Fruit fly (Drosophila melanogaster): ENCODE measurements around the gene CG46306.

The CG46306 gene

dm6 chrX:16833097-16833496 lies 2.2 kb downstream of the CG46306 start (continued):
- TF ChIP-seq vnd (GFP tag; IDR thresholded peaks at IDR 0.05; ENCODE audit: partially characterized antibody) (no peak), NC2β (GFP tag; optimal IDR thresholded peaks at IDR 0.05) (peak; percentile 51), nerfin-1 (tag; optimal IDR thresholded peaks at IDR 0.05) (peak; percentile 62), CG32767 (GFP tag; IDR thresholded peaks at IDR 0.05) (0 out of 2 replicates have a peak, but pooled peaks have one; percentile 41), ato (GFP tag; IDR thresholded peaks at IDR 0.05; ENCODE audit: partially characterized antibody) (no peak), crp (GFP tag; optimal IDR thresholded peaks at IDR 0.05) (peak in 1 of 2 experiments; percentile 13), CG12391 (tag; optimal IDR thresholded peaks at IDR 0.05) (peak; percentile 76), Bgb (GFP tag; IDR thresholded peaks at IDR 0.05; ENCODE audit: partially characterized antibody) (no peak), corto (GFP tag; optimal IDR thresholded peaks at IDR 0.05) (no peak), CG15269 (tag; optimal IDR thresholded peaks at IDR 0.05) (peak; percentile 79), CG4282 (GFP tag; optimal IDR thresholded peaks at IDR 0.05) (no peak), CG6791 (GFP tag; IDR thresholded peaks at IDR 0.05; ENCODE audit: partially characterized antibody) (no peak), CG7556 (GFP tag; optimal IDR thresholded peaks at IDR 0.05) (peak; percentile 61), Abd-B (GFP tag; optimal IDR thresholded peaks at IDR 0.05) (peak; percentile 57), grn (GFP tag; optimal IDR thresholded peaks at IDR 0.05) (no peak), zen2 (GFP tag; IDR thresholded peaks at IDR 0.05; ENCODE audit: partially characterized antibody) (no peak), Dad (GFP tag; optimal IDR thresholded peaks at IDR 0.05) (peak; percentile 35), CG2712 (tag; optimal IDR thresholded peaks at IDR 0.05) (peak; percentile 80), insv (GFP tag; optimal IDR thresholded peaks at IDR 0.05) (no peak), Asciz (GFP tag; optimal IDR thresholded peaks at IDR 0.05) (peak; percentile 74), CG8089 (GFP tag; optimal IDR thresholded peaks at IDR 0.05) (peak; percentile 26), lilli (GFP tag; optimal IDR thresholded peaks at IDR 0.05) (peak; percentile 60), CG16779 (GFP tag; IDR thresholded peaks at IDR 0.05) (no peak), CG18619 (GFP tag; optimal IDR thresholded peaks at IDR 0.05) (peak; percentile 50), Bteb2 (GFP tag; optimal IDR thresholded peaks at IDR 0.05) (peak; percentile 40), CG12299 (tag; optimal IDR thresholded peaks at IDR 0.05) (peak; percentile 36), YL-1 (GFP tag; optimal IDR thresholded peaks at IDR 0.05) (no peak), Dek (tag; optimal IDR thresholded peaks at IDR 0.05) (peak; percentile 27), Deaf1 (tag; optimal IDR thresholded peaks at IDR 0.05) (peak; percentile 28), CG17912 (GFP tag; optimal IDR thresholded peaks at IDR 0.05) (peak; percentile 40), CG14014 (GFP tag; IDR thresholded peaks at IDR 0.05) (peak; percentile 72; the same call in 1 of the 2 replicates), H15 (GFP tag; IDR thresholded peaks at IDR 0.05) (peak; percentile 65), CG14965 (GFP tag; optimal IDR thresholded peaks at IDR 0.05; ENCODE audit: borderline replicate concordance) (peak; percentile 53), CG9437 (GFP tag; optimal IDR thresholded peaks at IDR 0.05) (peak; percentile 65), CG8478 (optimal IDR thresholded peaks at IDR 0.05) (no peak), B-H2 (GFP tag; optimal IDR thresholded peaks at IDR 0.05) (no peak), MBD-R2 (GFP tag; IDR thresholded peaks at IDR 0.05) (no peak), CG5245 (GFP tag; optimal IDR thresholded peaks at IDR 0.05) (peak; percentile 68), CG11504 (tag; optimal IDR thresholded peaks at IDR 0.05) (peak; percentile 87), CG6175 (GFP tag; IDR thresholded peaks at IDR 0.05) (no peak), H2.0 (GFP tag; IDR thresholded peaks at IDR 0.05) (peak; percentile 62), CG4424 (GFP tag; optimal IDR thresholded peaks at IDR 0.05) (peak; percentile 79), CG31224 (GFP tag; IDR thresholded peaks at IDR 0.05) (no peak), CG17568 (GFP tag; optimal IDR thresholded peaks at IDR 0.05) (peak; percentile 49), dimm (GFP tag; IDR thresholded peaks at IDR 0.05) (no peak), CG12155 (GFP tag; optimal IDR thresholded peaks at IDR 0.05) (peak; percentile 43), Meics (GFP tag; optimal IDR thresholded peaks at IDR 0.05) (peak; percentile 56), CG14667 (GFP tag; IDR thresholded peaks at IDR 0.05) (peak; percentile 70; the same call in 1 of the 2 replicates), Sry-δ (GFP tag; optimal IDR thresholded peaks at IDR 0.05) (peak; percentile 40), tna (GFP tag; IDR thresholded peaks at IDR 0.05; ENCODE audit: partially characterized antibody) (no peak)

Measured in whole organism, embryonic.